Fruit fly (Drosophila melanogaster): ENCODE results near the gene Dlc90F.

dm6 chr3R:18280133-18280532, 18.9 kb upstream of the Dlc90F start:
- no peak for TF ChIP-seq Blimp-1 (GFP tag; optimal IDR thresholded peaks at IDR 0.05)
- TF ChIP-seq net (GFP tag; optimal IDR thresholded peaks at IDR 0.05): no peak
- TF ChIP-seq Smox (GFP tag; optimal IDR thresholded peaks at IDR 0.05): no peak
- TF ChIP-seq ss (GFP tag; optimal IDR thresholded peaks at IDR 0.05): no peak
